Fruit fly (Drosophila melanogaster): ENCODE results near the gene CG13075.

The CG13075 gene

dm6 chr3L:16045083-16045830 is 38.5 kb upstream of the CG13075 start:
- TF ChIP-seq Myc (optimal IDR thresholded peaks at IDR 0.05): no peak

dm6 chr3L:16045831-16046336 is 37.9 kb upstream of the CG13075 start:
- TF ChIP-seq Myc (optimal IDR thresholded peaks at IDR 0.05): no peak
- TF ChIP-seq h (optimal IDR thresholded peaks at IDR 0.05): no peak
- no peak for TF ChIP-seq ttk (optimal IDR thresholded peaks at IDR 0.05)
- TF ChIP-seq Sin3A (optimal IDR thresholded peaks at IDR 0.05): no peak
- TF ChIP-seq psq (optimal IDR thresholded peaks at IDR 0.05): no peak
- no peak for TF ChIP-seq insv (optimal IDR thresholded peaks at IDR 0.05)

DNA sequence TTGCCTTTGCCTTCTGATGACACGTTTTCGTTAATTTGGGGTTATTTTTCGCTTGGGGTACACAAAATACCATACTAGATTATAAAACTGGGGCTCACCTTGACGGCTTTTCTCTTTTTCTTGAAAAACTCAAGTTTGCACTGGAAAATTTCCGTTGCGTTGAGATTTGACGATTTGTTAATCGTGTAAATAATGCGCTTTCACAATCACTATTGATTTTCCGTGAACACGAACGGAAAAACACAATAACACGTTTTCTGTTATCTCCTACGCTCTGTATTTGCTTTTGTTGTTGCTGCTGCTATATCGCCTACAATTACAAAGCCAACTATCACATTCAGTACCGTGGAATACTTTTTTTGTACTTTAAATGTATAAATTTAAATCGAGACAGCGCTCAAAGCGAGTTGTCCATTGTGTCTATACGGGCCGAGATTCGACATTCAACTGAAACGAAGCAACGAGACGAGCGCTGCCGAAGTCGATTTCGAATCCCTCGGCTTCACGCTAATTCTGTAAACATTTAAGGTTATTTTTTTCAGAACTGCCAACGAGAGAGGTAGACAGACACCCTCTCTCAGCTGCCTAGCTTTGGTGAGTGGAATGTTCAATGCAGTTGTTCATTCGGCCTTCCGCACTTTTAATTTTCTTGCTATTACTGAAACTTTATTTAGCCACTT is 37.3 kb upstream of the CG13075 start:
- TF ChIP-seq h (optimal IDR thresholded peaks at IDR 0.05) (no peak), psq (optimal IDR thresholded peaks at IDR 0.05) (no peak), ttk (optimal IDR thresholded peaks at IDR 0.05) (no peak), Sin3A (optimal IDR thresholded peaks at IDR 0.05) (no peak), insv (optimal IDR thresholded peaks at IDR 0.05) (no peak), Myc (optimal IDR thresholded peaks at IDR 0.05) (no peak)

DNA sequence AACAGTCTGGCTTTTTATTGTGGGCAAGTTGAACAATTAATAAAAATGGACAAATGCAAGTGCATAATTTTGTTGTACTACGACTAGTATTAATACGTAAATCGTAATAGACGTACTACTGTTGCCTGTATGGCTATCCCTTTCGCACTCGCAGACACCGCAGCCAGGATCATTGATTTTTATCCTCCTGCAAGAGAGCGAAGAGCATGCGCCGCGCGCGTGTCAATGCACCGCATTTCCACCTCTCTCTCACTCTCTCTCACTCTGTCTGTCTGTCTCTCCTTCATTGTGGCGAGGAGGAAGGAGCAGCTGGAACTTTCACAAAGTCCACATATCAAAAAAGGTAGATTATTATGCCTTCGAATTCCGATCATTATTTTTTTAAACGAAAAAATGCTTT is 36.7 kb upstream of the CG13075 start:
- TF ChIP-seq h (optimal IDR thresholded peaks at IDR 0.05): no peak
- no peak for TF ChIP-seq Myc (optimal IDR thresholded peaks at IDR 0.05)
- TF ChIP-seq Sin3A (optimal IDR thresholded peaks at IDR 0.05): no peak
- no peak for TF ChIP-seq ttk (optimal IDR thresholded peaks at IDR 0.05)
- TF ChIP-seq insv (optimal IDR thresholded peaks at IDR 0.05): no peak
- TF ChIP-seq psq (optimal IDR thresholded peaks at IDR 0.05): no peak

DNA sequence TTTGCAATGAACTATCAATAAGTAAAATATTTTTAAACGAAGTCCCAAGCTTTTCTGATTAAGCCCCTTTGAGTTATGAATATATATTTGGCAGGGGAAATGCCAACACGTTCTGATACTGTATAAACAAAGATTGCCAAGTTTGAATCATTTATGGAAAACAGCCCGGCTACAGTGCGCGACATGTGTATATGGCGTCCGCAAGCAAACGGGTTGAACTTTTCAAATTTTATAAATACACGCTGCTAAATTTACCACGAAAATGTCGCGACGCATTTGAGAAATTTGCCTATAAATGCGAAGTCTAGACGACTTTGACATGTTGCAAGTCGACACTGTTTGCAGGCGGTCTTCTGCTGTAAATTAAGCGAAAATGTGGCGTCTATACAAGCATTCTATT is 35.7 kb upstream of the CG13075 start:
- no peak for TF ChIP-seq Myc (optimal IDR thresholded peaks at IDR 0.05)
- no peak for TF ChIP-seq ttk (optimal IDR thresholded peaks at IDR 0.05)
- TF ChIP-seq Sin3A (optimal IDR thresholded peaks at IDR 0.05): no peak
- no peak for TF ChIP-seq psq (optimal IDR thresholded peaks at IDR 0.05)
- no peak for TF ChIP-seq h (optimal IDR thresholded peaks at IDR 0.05)
- no peak for TF ChIP-seq insv (optimal IDR thresholded peaks at IDR 0.05)

dm6 chr3L:16048722-16049459 is 34.9 kb upstream of the CG13075 start:
- no peak for TF ChIP-seq Sin3A (optimal IDR thresholded peaks at IDR 0.05)
- no peak for TF ChIP-seq ttk (optimal IDR thresholded peaks at IDR 0.05)
- no peak for TF ChIP-seq psq (optimal IDR thresholded peaks at IDR 0.05)
- no peak for TF ChIP-seq h (optimal IDR thresholded peaks at IDR 0.05)
- TF ChIP-seq insv (optimal IDR thresholded peaks at IDR 0.05): no peak
- TF ChIP-seq Myc (optimal IDR thresholded peaks at IDR 0.05): no peak

DNA sequence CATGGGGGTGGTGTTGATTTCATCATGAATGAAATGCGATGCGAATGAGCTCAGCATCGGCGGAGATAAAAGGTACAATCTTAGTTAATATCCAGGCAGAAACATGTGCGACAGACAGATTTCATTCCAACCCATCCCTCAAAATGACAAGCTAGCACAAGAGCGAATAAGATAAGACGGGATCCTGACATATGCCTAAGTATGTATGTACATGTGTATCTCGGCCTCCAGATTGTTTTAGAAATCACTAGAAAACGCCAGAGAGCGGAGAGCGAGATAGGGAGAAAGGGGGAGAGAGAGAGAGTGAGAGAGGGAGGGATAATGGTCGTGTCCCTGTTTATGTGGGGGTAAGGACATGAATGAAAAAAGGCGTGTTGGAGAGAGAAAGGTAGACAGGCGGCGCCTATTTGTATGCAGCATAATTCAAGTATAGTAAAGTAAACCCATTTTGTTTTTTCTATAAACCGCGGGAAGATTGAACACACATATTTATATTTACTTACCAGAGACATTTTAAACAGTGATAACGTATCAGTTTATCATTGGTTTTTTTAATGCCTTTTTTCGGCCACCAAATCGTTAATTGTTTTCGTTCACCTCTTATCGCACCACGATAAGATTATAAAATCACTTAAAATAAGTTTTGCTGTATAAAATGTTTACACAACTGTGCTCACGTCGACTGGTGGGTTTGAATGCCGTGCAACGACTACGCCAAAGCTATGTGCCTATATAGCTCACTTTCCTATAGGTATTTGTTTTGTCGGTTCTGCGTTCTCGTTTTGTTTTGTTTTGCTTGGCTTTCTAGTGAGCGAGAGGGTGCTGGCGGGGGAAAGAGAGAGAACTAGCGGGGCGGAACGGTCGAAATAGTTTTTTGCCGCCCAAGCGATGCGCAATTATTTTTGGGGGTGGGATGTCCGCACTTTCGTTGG is 33.6 kb upstream of the CG13075 start:
- no peak for TF ChIP-seq ttk (optimal IDR thresholded peaks at IDR 0.05)
- no peak for TF ChIP-seq Sin3A (optimal IDR thresholded peaks at IDR 0.05)
- TF ChIP-seq insv (optimal IDR thresholded peaks at IDR 0.05): no peak
- TF ChIP-seq psq (optimal IDR thresholded peaks at IDR 0.05): no peak
- no peak for TF ChIP-seq h (optimal IDR thresholded peaks at IDR 0.05)
- no peak for TF ChIP-seq Myc (optimal IDR thresholded peaks at IDR 0.05)

- TF ChIP-seq ttk (optimal IDR thresholded peaks at IDR 0.05) (no peak), psq (optimal IDR thresholded peaks at IDR 0.05) (no peak), h (optimal IDR thresholded peaks at IDR 0.05) (no peak), insv (optimal IDR thresholded peaks at IDR 0.05) (no peak), Myc (optimal IDR thresholded peaks at IDR 0.05) (no peak), Sin3A (optimal IDR thresholded peaks at IDR 0.05) (no peak)
Observed at dm6 chr3L:16050887-16051258, 32.9 kb upstream of the CG13075 start, which contains the start of gene Diap1. Gene Diap1 (minus strand): TSS chr3L:16051034.

DNA sequence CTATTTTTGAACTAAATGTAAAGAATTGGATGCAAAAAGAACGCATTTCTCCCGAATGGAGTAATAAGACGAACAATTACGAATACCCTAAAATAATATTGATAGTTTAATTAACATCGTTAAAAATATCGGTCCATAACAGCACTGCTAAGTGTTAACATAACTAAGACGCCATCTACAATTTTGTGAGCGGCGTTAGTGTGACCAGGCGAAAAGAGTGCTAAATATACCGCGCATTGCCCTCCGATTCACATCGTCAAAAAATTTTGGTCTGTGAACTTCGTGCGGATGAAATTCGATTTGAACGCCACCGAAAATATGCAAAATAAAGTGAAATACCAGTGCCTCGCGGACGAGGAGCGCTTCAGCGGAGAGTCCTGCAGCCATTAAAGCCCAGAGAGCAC is 32.1 kb upstream of the CG13075 start, which contains the start of gene Mbs:
Mbs (plus strand) TSS at position 241 of the 404 bp plus-strand sequence.
- TF ChIP-seq ttk (optimal IDR thresholded peaks at IDR 0.05) (no peak), Sin3A (optimal IDR thresholded peaks at IDR 0.05) (no peak), h (optimal IDR thresholded peaks at IDR 0.05) (no peak), Myc (optimal IDR thresholded peaks at IDR 0.05) (no peak), psq (optimal IDR thresholded peaks at IDR 0.05) (no peak), insv (optimal IDR thresholded peaks at IDR 0.05) (no peak)

dm6 chr3L:16052145-16053025 is 31.4 kb upstream of the CG13075 start:
- TF ChIP-seq h (optimal IDR thresholded peaks at IDR 0.05): no peak
- TF ChIP-seq ttk (optimal IDR thresholded peaks at IDR 0.05): no peak
- no peak for TF ChIP-seq insv (optimal IDR thresholded peaks at IDR 0.05)
